Worm (Caenorhabditis elegans): Measurements from ENCODE around the gene sru-3.
A peak's percentile ranks its signal among the peaks of the same experiment; 100 is the strongest.

sru-3 gene

ce11 chrIV:9525682-9526416 lies 29.4 kb downstream of the sru-3 start, which contains the start of gene elo-1 (continued):
- TF ChIP-seq Y56A3A.18 (GFP tag; IDR thresholded peaks at IDR 0.05) = no peak
- no peak for TF ChIP-seq repo-1 (tag; optimal IDR thresholded peaks at IDR 0.05)
- 0 out of 2 replicates have a peak, but pooled peaks have one; percentile 13 for TF ChIP-seq Y53G8AR.9 (GFP tag; conservative IDR thresholded peaks at IDR 0.05)
- TF ChIP-seq egl-18 (GFP tag; IDR thresholded peaks at IDR 0.05) = no peak
- TF ChIP-seq ceh-91 (GFP tag; IDR thresholded peaks at IDR 0.05) = no peak
- TF ChIP-seq hmg-20 (GFP tag; IDR thresholded peaks at IDR 0.05) = no peak
- TF ChIP-seq snpc-4 (GFP tag; optimal IDR thresholded peaks at IDR 0.05) = no peak
- TF ChIP-seq snpc-4 (tag; optimal IDR thresholded peaks at IDR 0.05) = peak in 1 of 4 experiments; percentile 26
- TF ChIP-seq ceh-100 (GFP tag; IDR thresholded peaks at IDR 0.05) = no peak
- no peak for TF ChIP-seq cebp-1 (GFP tag; IDR thresholded peaks at IDR 0.05)
- peak; percentile 41 for TF ChIP-seq cebp-1 (tag; optimal IDR thresholded peaks at IDR 0.05)
- no peak for TF ChIP-seq F52B5.7 (tag; optimal IDR thresholded peaks at IDR 0.05)
- no peak for TF ChIP-seq cebp-2 (GFP tag; IDR thresholded peaks at IDR 0.05)
- no peak for TF ChIP-seq ceh-27 (GFP tag; optimal IDR thresholded peaks at IDR 0.05)
- no peak for TF ChIP-seq madf-6 (GFP tag; IDR thresholded peaks at IDR 0.05)
- TF ChIP-seq ZK185.1 (tag; optimal IDR thresholded peaks at IDR 0.05; ENCODE audit: poor library complexity, severe bottlenecking) = no peak
- no peak for TF ChIP-seq K11D2.4 (GFP tag; IDR thresholded peaks at IDR 0.05)
- peak; percentile 41 for TF ChIP-seq attf-5 (GFP tag; optimal IDR thresholded peaks at IDR 0.05)
- TF ChIP-seq nhr-90 (tag; optimal IDR thresholded peaks at IDR 0.05) = peak; percentile 5
- 0 out of 2 replicates have a peak, but pooled peaks have one; percentile 52 for TF ChIP-seq C06A6.2 (GFP tag; conservative IDR thresholded peaks at IDR 0.05)
- no peak for TF ChIP-seq snpc-1.3 (tag; optimal IDR thresholded peaks at IDR 0.05; ENCODE audit: insufficient read depth)
- TF ChIP-seq dox-1 (GFP tag; IDR thresholded peaks at IDR 0.05) = peak; percentile 67
- TF ChIP-seq nhr-179 (tag; optimal IDR thresholded peaks at IDR 0.05) = no peak
- peak; percentile 15 for TF ChIP-seq ztf-22 (GFP tag; optimal IDR thresholded peaks at IDR 0.05)

- no peak for TF ChIP-seq bed-2 (GFP tag; IDR thresholded peaks at IDR 0.05)
- peak; percentile 34 for TF ChIP-seq nhr-80 (tag; optimal IDR thresholded peaks at IDR 0.05)
- 0 out of 2 replicates have a peak, but pooled peaks have one; percentile 12 for TF ChIP-seq ekl-4 (GFP tag; IDR thresholded peaks at IDR 0.05)
These were observed 30.6 kb downstream of the sru-3 start for ce11 chrIV:9527002-9527401.

- TF ChIP-seq nhr-27 (tag; optimal IDR thresholded peaks at IDR 0.05) (no peak), aptf-2 (GFP tag; conservative IDR thresholded peaks at IDR 0.05) (no peak), cebp-2 (GFP tag; IDR thresholded peaks at IDR 0.05) (no peak), Y79H2A.3 (GFP tag; conservative IDR thresholded peaks at IDR 0.05) (no peak), nhr-90 (tag; optimal IDR thresholded peaks at IDR 0.05) (no peak), sptf-2 (GFP tag; optimal IDR thresholded peaks at IDR 0.05) (no peak)
These were observed 33.2 kb downstream of the sru-3 start, which contains the start of gene elo-7 for ce11 chrIV:9529647-9530046. elo-7 (plus strand) TSS chrIV:9529947.

- peak; percentile 3 for TF ChIP-seq repo-1 (tag; optimal IDR thresholded peaks at IDR 0.05)
- peak; percentile 6 for TF ChIP-seq ztf-26 (tag; optimal IDR thresholded peaks at IDR 0.05)
- TF ChIP-seq nhr-27 (tag; optimal IDR thresholded peaks at IDR 0.05) = no peak
- TF ChIP-seq gei-17 (GFP tag; optimal IDR thresholded peaks at IDR 0.05) = peak; percentile 6
These were observed 34.4 kb downstream of the sru-3 start for ce11 chrIV:9530768-9531167.

All from whole organism, young adult.